Fruit fly (Drosophila melanogaster): ENCODE data around the gene Orc2.

Orc2 gene

DNA sequence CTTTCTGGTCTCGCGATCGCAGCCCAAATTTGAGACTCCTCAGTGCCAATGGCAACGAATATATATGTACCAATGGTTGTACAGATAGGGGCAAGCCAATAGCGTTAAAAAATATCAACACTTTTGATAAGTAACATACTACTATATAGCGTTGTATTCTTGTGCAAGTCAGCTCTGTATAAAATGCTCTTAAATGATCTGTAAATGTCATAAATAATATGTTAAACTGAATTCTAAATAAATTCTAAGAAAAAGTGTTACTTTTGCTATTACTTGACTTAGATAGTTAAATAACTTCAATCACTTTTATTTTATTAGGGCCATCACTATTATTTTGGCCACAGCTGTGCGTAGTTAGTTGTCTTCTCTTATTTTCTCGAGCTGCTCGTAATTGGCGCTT, 30.1 kb upstream of the Orc2 start (continued):
- TF ChIP-seq fd59A (GFP tag; optimal IDR thresholded peaks at IDR 0.05) (peak; percentile 24), Eip78C (GFP tag) (peak; percentile 95), Gug (GFP tag; IDR thresholded peaks at IDR 0.05) (no peak), CG11294 (GFP tag; IDR thresholded peaks at IDR 0.05) (no peak), Blimp-1 (GFP tag; optimal IDR thresholded peaks at IDR 0.05) (no peak), spab (GFP tag; optimal IDR thresholded peaks at IDR 0.05) (no peak), CG8319 (GFP tag; optimal IDR thresholded peaks at IDR 0.05) (peak; percentile 35), ss (GFP tag; optimal IDR thresholded peaks at IDR 0.05) (peak in 1 of 2 experiments; percentile 54), cyc (GFP tag; optimal IDR thresholded peaks at IDR 0.05) (no peak), eg (GFP tag; IDR thresholded peaks at IDR 0.05) (no peak), CG6276 (GFP tag; optimal IDR thresholded peaks at IDR 0.05) (no peak), CG31627 (GFP tag; optimal IDR thresholded peaks at IDR 0.05) (peak; percentile 53), esn (GFP tag; optimal IDR thresholded peaks at IDR 0.05) (peak; percentile 77), vri (GFP tag; optimal IDR thresholded peaks at IDR 0.05) (peak; percentile 38), CG4318 (GFP tag; optimal IDR thresholded peaks at IDR 0.05) (no peak), Lpt (GFP tag; optimal IDR thresholded peaks at IDR 0.05) (no peak), Hr4 (GFP tag; optimal IDR thresholded peaks at IDR 0.05) (peak; percentile 34), CG11762 (GFP tag; optimal IDR thresholded peaks at IDR 0.05; ENCODE audit: insufficient read depth) (no peak), CG6163 (GFP tag; IDR thresholded peaks at IDR 0.05) (0 out of 3 replicates have a peak, but pooled peaks have one; percentile 30), net (GFP tag; optimal IDR thresholded peaks at IDR 0.05) (peak; percentile 52), CG8119 (GFP tag; IDR thresholded peaks at IDR 0.05) (peak; percentile 46; the same call in 2 of the 3 replicates), Ets21C (GFP tag; optimal IDR thresholded peaks at IDR 0.05) (peak; percentile 41), CG6808 (GFP tag; optimal IDR thresholded peaks at IDR 0.05) (peak; percentile 26), CG1621 (tag; optimal IDR thresholded peaks at IDR 0.05) (no peak), CG7368 (GFP tag; optimal IDR thresholded peaks at IDR 0.05) (no peak), CG6792 (GFP tag; optimal IDR thresholded peaks at IDR 0.05) (peak; percentile 63), Eip75B (GFP tag; optimal IDR thresholded peaks at IDR 0.05) (no peak), Eip93F (GFP tag; optimal IDR thresholded peaks at IDR 0.05) (no peak), pdm3 (GFP tag; optimal IDR thresholded peaks at IDR 0.05) (peak; percentile 68), acj6 (GFP tag; optimal IDR thresholded peaks at IDR 0.05) (peak; percentile 60), fd85E (GFP tag; optimal IDR thresholded peaks at IDR 0.05) (no peak), CG10631 (GFP tag; optimal IDR thresholded peaks at IDR 0.05) (peak; percentile 36), CG8632 (GFP tag; optimal IDR thresholded peaks at IDR 0.05) (peak; percentile 71), Hr39 (GFP tag; optimal IDR thresholded peaks at IDR 0.05) (peak; percentile 57), Smox (GFP tag; optimal IDR thresholded peaks at IDR 0.05) (peak; percentile 69), salr (GFP tag; optimal IDR thresholded peaks at IDR 0.05) (peak in 1 of 2 experiments; percentile 31), svp (GFP tag) (peak; percentile 89), CG3032 (tag; optimal IDR thresholded peaks at IDR 0.05) (peak; percentile 37)

DNA sequence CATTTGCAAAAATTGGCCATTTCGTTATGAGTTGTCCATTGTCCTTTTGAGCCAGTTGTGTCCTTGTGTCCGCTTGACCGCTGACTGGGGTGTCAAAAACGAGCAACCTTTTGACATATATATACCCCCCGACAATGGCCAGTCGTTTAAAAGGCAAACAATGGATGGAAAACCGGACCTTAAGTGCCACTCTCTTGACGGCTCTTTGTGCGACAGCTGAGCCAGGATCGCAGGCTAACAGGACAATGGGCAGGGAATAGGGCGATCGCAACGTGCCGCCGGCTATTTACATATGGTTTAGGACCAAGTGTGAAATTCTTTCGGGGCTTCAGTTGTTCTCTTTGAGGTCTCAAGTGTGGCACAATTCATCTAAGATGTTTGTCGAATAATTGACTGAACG, 28.4 kb upstream of the Orc2 start:
- TF ChIP-seq CG32006 (GFP tag; optimal IDR thresholded peaks at IDR 0.05) (no peak), CG6163 (GFP tag; IDR thresholded peaks at IDR 0.05) (no peak), CG7368 (GFP tag; optimal IDR thresholded peaks at IDR 0.05) (no peak), Lpt (GFP tag; optimal IDR thresholded peaks at IDR 0.05) (no peak), CG11762 (GFP tag; optimal IDR thresholded peaks at IDR 0.05; ENCODE audit: insufficient read depth) (no peak), lz (GFP tag; optimal IDR thresholded peaks at IDR 0.05) (no peak), Ets96B (tag; optimal IDR thresholded peaks at IDR 0.05) (no peak), achi (GFP tag; optimal IDR thresholded peaks at IDR 0.05) (no peak), Sox102F (GFP tag; optimal IDR thresholded peaks at IDR 0.05) (no peak), CG6854 (GFP tag; optimal IDR thresholded peaks at IDR 0.05) (no peak), CG3032 (tag; optimal IDR thresholded peaks at IDR 0.05) (no peak), Ets21C (GFP tag; optimal IDR thresholded peaks at IDR 0.05) (no peak), fd85E (GFP tag; optimal IDR thresholded peaks at IDR 0.05) (no peak), vri (GFP tag; optimal IDR thresholded peaks at IDR 0.05) (no peak)

Data from whole organism, prepupa.